Worm (Caenorhabditis elegans) whole organism, late embryonic: ENCODE data around the gene F52D10.2.

Source experiments
- ahr-1 ChIP-seq: sonication (generic microtip); optimal IDR thresholded peaks from 2 replicates; lab custom pipeline; 2016; ENCODE audit warnings: missing genetic modification characterization, missing compliant biosample characterization
- ceh-48 ChIP-seq: sonication (generic microtip); optimal IDR thresholded peaks from 2 replicates; lab custom pipeline; 2016; ENCODE audit warnings: missing genetic modification characterization, inconsistent platforms, missing compliant biosample characterization
- ceh-6 ChIP-seq: fragments of 200-800 bp; sonication (Bioruptor generic); optimal IDR thresholded peaks from 2 replicates; lab custom pipeline; 2018; ENCODE audit warnings: mild to moderate bottlenecking, missing genetic modification characterization, missing compliant biosample characterization
- hlh-15 ChIP-seq: sonication (generic microtip); optimal IDR thresholded peaks from 2 replicates; lab custom pipeline; 2016; ENCODE audit warnings: missing genetic modification characterization, missing compliant biosample characterization
- nhr-11 ChIP-seq: fragments of 150-350 bp; optimal IDR thresholded peaks from 2 replicates; lab custom pipeline; 2014; ENCODE audit warnings: missing biosample characterization, missing genetic modification characterization
- rnt-1 ChIP-seq: sonication (generic microtip); optimal IDR thresholded peaks from 2 replicates; lab custom pipeline; 2016; ENCODE audit warnings: missing genetic modification characterization, missing compliant biosample characterization

ce11 chrX:11555046-11555445 lies 36.5 kb downstream of the F52D10.2 start:
- TF ChIP-seq ceh-6 (GFP tag; lab: Kevin White, UChicago) (no peak), rnt-1 (tag; lab: Kevin White, UChicago) (no peak), ahr-1 (tag; lab: Kevin White, UChicago) (no peak), ceh-48 (tag; lab: Kevin White, UChicago) (no peak), nhr-11 (tag; lab: Kevin White, UChicago) (no peak), hlh-15 (no peak)
